Worm (Caenorhabditis elegans) whole organism, L2 larva: ENCODE measurements around the gene strm-1.

Experiments used
- R02D3.7 ChIP-seq: fragments of 150-350 bp; optimal IDR thresholded peaks from 2 replicates; lab custom pipeline; 2014; ENCODE audit warnings: missing biosample characterization, missing genetic modification characterization
- Y55F3AM.14 ChIP-seq: fragments of 200-800 bp; sonication (Bioruptor generic); optimal IDR thresholded peaks from 2 replicates; lab custom pipeline; 2018; ENCODE audit warnings: mild to moderate bottlenecking, missing genetic modification characterization, missing compliant biosample characterization
- aly-2 ChIP-seq: fragments of 150-350 bp; optimal IDR thresholded peaks from 2 replicates; lab custom pipeline; 2014; ENCODE audit warnings: missing biosample characterization, missing genetic modification characterization
- crh-2 ChIP-seq: sonication (generic microtip); optimal IDR thresholded peaks from 2 replicates; lab custom pipeline; 2017; ENCODE audit warnings: missing biosample characterization, missing genetic modification characterization
- elt-1 ChIP-seq: fragments of 150-350 bp; optimal IDR thresholded peaks from 2 replicates; lab custom pipeline; 2014; ENCODE audit warnings: missing biosample characterization, missing genetic modification characterization
- elt-3 ChIP-seq: sonication (generic microtip); optimal IDR thresholded peaks from 2 replicates; lab custom pipeline; 2017; ENCODE audit warnings: missing biosample characterization, missing genetic modification characterization
- lin-13 ChIP-seq: fragments of 150-350 bp; optimal IDR thresholded peaks from 2 replicates; lab custom pipeline; 2014; ENCODE audit warnings: missing biosample characterization, missing genetic modification reagents, missing genetic modification characterization
- lin-39 ChIP-seq: fragments of 150-350 bp; optimal IDR thresholded peaks from 2 replicates; lab custom pipeline; 2014; ENCODE audit warnings: missing biosample characterization, missing genetic modification reagents, missing genetic modification characterization
- nhr-237 ChIP-seq: fragments of 150-350 bp; optimal IDR thresholded peaks from 2 replicates; lab custom pipeline; 2014; ENCODE audit warnings: missing biosample characterization, missing genetic modification characterization
- nhr-25 ChIP-seq: fragments of 150-350 bp; sonication (generic microtip); optimal IDR thresholded peaks from 3 replicates; lab custom pipeline; 2014; ENCODE audit warnings: missing biosample characterization, missing genetic modification characterization
- nhr-77 ChIP-seq: fragments of 150-350 bp; optimal IDR thresholded peaks from 2 replicates; lab custom pipeline; 2014; ENCODE audit warnings: missing biosample characterization, missing genetic modification characterization
- unc-62 ChIP-seq: fragments of 150-350 bp; optimal IDR thresholded peaks from 2 replicates; lab custom pipeline; 2014; ENCODE audit warnings: missing biosample characterization, missing genetic modification reagents, missing genetic modification characterization
- ztf-4 ChIP-seq: fragments of 150-350 bp; optimal IDR thresholded peaks from 2 replicates; lab custom pipeline; 2014; ENCODE audit warnings: missing biosample characterization, missing genetic modification characterization

DNA sequence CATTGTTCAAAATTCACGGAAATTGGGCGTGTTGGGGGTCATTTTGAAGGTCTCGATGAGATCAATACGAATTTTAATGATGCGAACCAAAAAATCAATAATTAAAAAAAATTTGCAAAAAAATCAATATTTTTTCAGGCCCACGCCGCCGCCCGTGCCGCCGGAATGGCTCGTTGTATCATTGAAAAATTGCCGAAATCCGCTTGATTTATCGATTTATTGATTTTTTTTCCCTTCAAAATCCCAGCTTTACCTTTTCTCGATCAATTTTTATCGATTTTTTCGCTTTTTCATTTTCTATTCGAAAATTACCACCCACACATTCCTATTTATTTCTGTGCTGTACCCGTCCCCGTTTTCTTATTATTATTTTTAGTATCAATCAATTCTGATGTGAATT, 17.5 kb upstream of the strm-1 start:
- TF ChIP-seq Y55F3AM.14 (GFP tag; lab: Kevin White, UChicago) (no peak), elt-1 (tag; lab: Kevin White, UChicago) (no peak), crh-2 (no peak), elt-3 (tag; lab: Kevin White, UChicago) (no peak), lin-13 (GFP tag; lab: Kevin White, UChicago) (no peak), R02D3.7 (tag; lab: Kevin White, UChicago) (no peak), unc-62 (GFP tag; lab: Kevin White, UChicago) (no peak), lin-39 (tag; lab: Kevin White, UChicago) (no peak), nhr-77 (tag; lab: Kevin White, UChicago) (no peak), nhr-237 (tag; lab: Kevin White, UChicago) (no peak), aly-2 (tag; lab: Kevin White, UChicago) (no peak), ztf-4 (tag; lab: Kevin White, UChicago) (no peak), nhr-25 (tag; lab: Kevin White, UChicago) (no peak)
